Fruit fly (Drosophila melanogaster): ENCODE data around the gene 5PtaseI.

5PtaseI gene

DNA sequence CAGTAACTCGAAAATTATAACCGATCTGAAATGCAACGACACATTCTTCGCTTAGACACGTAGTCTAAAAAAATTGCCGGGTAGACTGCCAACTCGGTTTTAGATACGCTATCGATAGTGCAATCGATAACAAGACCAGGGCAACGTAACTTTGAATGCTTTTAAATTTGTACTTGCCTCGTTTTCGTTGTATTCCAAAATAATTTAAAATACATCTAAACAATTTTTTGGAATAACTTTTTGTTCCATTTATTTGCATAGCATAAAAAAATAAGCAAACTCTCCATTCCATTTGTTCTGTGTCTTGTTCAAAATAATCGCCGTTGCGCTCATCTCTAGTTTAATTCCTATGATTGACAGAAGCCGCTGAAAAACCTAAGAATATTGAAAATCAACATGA, 24.6 kb upstream of the 5PtaseI start, which contains the start of the genes Stt3B and CG11839 (continued):
- TF ChIP-seq Bdp1 (GFP tag; optimal IDR thresholded peaks at IDR 0.05) (peak; percentile 60), C15 (GFP tag; IDR thresholded peaks at IDR 0.05) (no peak), Hmr (GFP tag; optimal IDR thresholded peaks at IDR 0.05) (no peak), zfh1 (GFP tag; IDR thresholded peaks at IDR 0.05) (peak; percentile 70), cas (GFP tag; IDR thresholded peaks at IDR 0.05) (peak; percentile 10; the same call in 1 of the 2 replicates), toy (GFP tag; IDR thresholded peaks at IDR 0.05) (no peak), CG8765 (GFP tag; IDR thresholded peaks at IDR 0.05) (no peak), CG15479 (GFP tag; optimal IDR thresholded peaks at IDR 0.05) (no peak), CG1647 (GFP tag; optimal IDR thresholded peaks at IDR 0.05) (peak; percentile 76), Meics (GFP tag; optimal IDR thresholded peaks at IDR 0.05) (no peak), NC2α (GFP tag; optimal IDR thresholded peaks at IDR 0.05) (no peak), dm (GFP tag; optimal IDR thresholded peaks at IDR 0.05) (peak; percentile 58), CG16813 (GFP tag; IDR thresholded peaks at IDR 0.05; ENCODE audit: partially characterized antibody) (peak; percentile 95), Neu2 (GFP tag; optimal IDR thresholded peaks at IDR 0.05; ENCODE audit: borderline replicate concordance) (peak; percentile 10), HLH54F (GFP tag; optimal IDR thresholded peaks at IDR 0.05) (peak; percentile 79), CG10654 (GFP tag; optimal IDR thresholded peaks at IDR 0.05) (peak; percentile 70), CG15601 (tag; optimal IDR thresholded peaks at IDR 0.05) (peak; percentile 72), CG7271 (tag; optimal IDR thresholded peaks at IDR 0.05) (peak; percentile 11), wdn (GFP tag; IDR thresholded peaks at IDR 0.05) (peak; percentile 43; the same call in 1 of the 2 replicates), Doc3 (GFP tag; IDR thresholded peaks at IDR 0.05; ENCODE audit: partially characterized antibody) (peak; percentile 94), CG4424 (GFP tag; optimal IDR thresholded peaks at IDR 0.05) (peak; percentile 78), wek (GFP tag; optimal IDR thresholded peaks at IDR 0.05) (no peak), BEAF-32 (GFP tag; optimal IDR thresholded peaks at IDR 0.05) (peak; percentile 97), Trl (optimal IDR thresholded peaks at IDR 0.05) (no peak), Trl (GFP tag; optimal IDR thresholded peaks at IDR 0.05) (peak; percentile 84), hbn (GFP tag; IDR thresholded peaks at IDR 0.05; ENCODE audit: partially characterized antibody) (peak; percentile 92), CG7745 (tag; optimal IDR thresholded peaks at IDR 0.05) (peak; percentile 23), CG4617 (GFP tag; optimal IDR thresholded peaks at IDR 0.05; ENCODE audit: borderline replicate concordance) (peak; percentile 94), NC2β (GFP tag; optimal IDR thresholded peaks at IDR 0.05) (peak; percentile 71), ci (GFP tag; IDR thresholded peaks at IDR 0.05) (no peak), Gsc (GFP tag; IDR thresholded peaks at IDR 0.05) (no peak), stwl (tag; optimal IDR thresholded peaks at IDR 0.05) (peak; percentile 80), Elba2 (GFP tag; optimal IDR thresholded peaks at IDR 0.05) (peak; percentile 24), Oaz (GFP tag; IDR thresholded peaks at IDR 0.05) (0 out of 2 replicates have a peak, but pooled peaks have one; percentile 55), slou (GFP tag; optimal IDR thresholded peaks at IDR 0.05) (peak; percentile 48), CG4730 (GFP tag; IDR thresholded peaks at IDR 0.05) (peak; percentile 46; the same call in 1 of the 2 replicates), mam (GFP tag; optimal IDR thresholded peaks at IDR 0.05) (peak; percentile 86), so (GFP tag; IDR thresholded peaks at IDR 0.05) (peak; percentile 25; the same call in 1 of the 3 replicates), Lim3 (GFP tag; IDR thresholded peaks at IDR 0.05) (no peak), CG10147 (GFP tag; optimal IDR thresholded peaks at IDR 0.05) (no peak), CG8089 (GFP tag; optimal IDR thresholded peaks at IDR 0.05) (peak; percentile 32), da (GFP tag; optimal IDR thresholded peaks at IDR 0.05) (peak; percentile 18), CG3726 (GFP tag; IDR thresholded peaks at IDR 0.05) (no peak), lmd (GFP tag; IDR thresholded peaks at IDR 0.05) (no peak; the same call in 1 of the 2 replicates), pzg (GFP tag; optimal IDR thresholded peaks at IDR 0.05) (peak; percentile 85), CG12942 (GFP tag; optimal IDR thresholded peaks at IDR 0.05) (peak; percentile 75), Ssrp (tag; optimal IDR thresholded peaks at IDR 0.05) (peak; percentile 54), CG32532 (GFP tag; IDR thresholded peaks at IDR 0.05) (peak; percentile 69; the same call in 1 of the 2 replicates), CG9215 (GFP tag; IDR thresholded peaks at IDR 0.05) (no peak), Fer3 (tag; optimal IDR thresholded peaks at IDR 0.05) (peak; percentile 70), Nf-YB (GFP tag; optimal IDR thresholded peaks at IDR 0.05) (peak; percentile 37)
